Fruit fly (Drosophila melanogaster): ENCODE results near the gene PNUTS.

PNUTS gene

DNA sequence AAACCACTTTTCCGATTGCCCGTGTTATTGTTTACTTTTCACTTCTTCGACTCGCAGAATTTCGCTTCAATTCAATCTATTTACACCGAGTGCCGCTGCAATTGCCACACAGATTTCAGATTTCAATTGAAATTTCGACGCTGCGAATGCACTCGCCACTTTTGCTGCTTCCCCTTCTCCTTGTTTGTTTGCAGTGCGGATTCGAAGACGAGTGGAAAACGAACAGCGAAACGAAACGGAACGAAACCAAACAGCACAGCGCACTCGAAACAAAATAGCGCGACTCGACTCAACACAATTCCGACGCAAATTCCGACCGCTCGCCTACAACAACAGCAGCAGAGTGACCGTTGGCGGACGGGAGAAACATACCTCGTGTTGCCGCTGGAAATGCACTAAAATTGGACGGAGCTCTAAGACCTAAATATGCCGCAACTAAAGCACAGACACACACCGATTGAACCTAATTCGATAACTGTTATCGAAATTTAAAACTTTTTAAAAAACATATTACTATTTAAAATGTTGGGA lies 19.5 kb upstream of the PNUTS start, which contains the start of gene drongo (continued):
- TF ChIP-seq ab (GFP tag; optimal IDR thresholded peaks at IDR 0.05) = no peak
- no peak for TF ChIP-seq zen (tag; optimal IDR thresholded peaks at IDR 0.05)
- TF ChIP-seq sqz (GFP tag; optimal IDR thresholded peaks at IDR 0.05) = peak; percentile 39
- TF ChIP-seq Meics (GFP tag; optimal IDR thresholded peaks at IDR 0.05) = peak; percentile 11
- peak; percentile 100 for TF ChIP-seq gfzf (GFP tag; optimal IDR thresholded peaks at IDR 0.05)
- no peak for TF ChIP-seq D (optimal IDR thresholded peaks at IDR 0.05)
- no peak for TF ChIP-seq D (GFP tag; optimal IDR thresholded peaks at IDR 0.05)
- peak; percentile 47; the same call in 1 of the 2 replicates for TF ChIP-seq NFAT (GFP tag; IDR thresholded peaks at IDR 0.05)
- TF ChIP-seq sens (GFP tag) = peak; percentile 86
- no peak for TF ChIP-seq mld (GFP tag; IDR thresholded peaks at IDR 0.05; ENCODE audit: partially characterized antibody)
- peak; percentile 29 for TF ChIP-seq pb (GFP tag; optimal IDR thresholded peaks at IDR 0.05)
- TF ChIP-seq sd (tag; optimal IDR thresholded peaks at IDR 0.05) = peak; percentile 86
- peak; percentile 45 for TF ChIP-seq CTCF (GFP tag; optimal IDR thresholded peaks at IDR 0.05)
- no peak for TF ChIP-seq btn (GFP tag; optimal IDR thresholded peaks at IDR 0.05)
- no peak for TF ChIP-seq Lpt (GFP tag; optimal IDR thresholded peaks at IDR 0.05)
- no peak for TF ChIP-seq twi (tag; optimal IDR thresholded peaks at IDR 0.05)
- TF ChIP-seq odd (GFP tag; optimal IDR thresholded peaks at IDR 0.05) = peak; percentile 59
- TF ChIP-seq hb (GFP tag; IDR thresholded peaks at IDR 0.05; ENCODE audit: partially characterized antibody) = no peak
- TF ChIP-seq NfI (GFP tag; optimal IDR thresholded peaks at IDR 0.05) = peak; percentile 34
- peak; percentile 52; the same call in 1 of the 2 replicates for TF ChIP-seq Adf1 (GFP tag; IDR thresholded peaks at IDR 0.05)
- peak; percentile 64 for TF ChIP-seq Rfx (GFP tag; IDR thresholded peaks at IDR 0.05)
- TF ChIP-seq disco-r (GFP tag; optimal IDR thresholded peaks at IDR 0.05) = no peak
- TF ChIP-seq nerfin-2 (GFP tag; IDR thresholded peaks at IDR 0.05; ENCODE audit: partially characterized antibody) = no peak
- no peak; the same call in 1 of the 2 replicates for TF ChIP-seq CG6272 (GFP tag; IDR thresholded peaks at IDR 0.05)
- no peak for TF ChIP-seq usp (GFP tag; optimal IDR thresholded peaks at IDR 0.05)
- peak; percentile 97 for TF ChIP-seq CG9797 (GFP tag; optimal IDR thresholded peaks at IDR 0.05)
- TF ChIP-seq CG14710 (tag; optimal IDR thresholded peaks at IDR 0.05) = peak; percentile 51
- TF ChIP-seq Lim3 (GFP tag; IDR thresholded peaks at IDR 0.05) = no peak
- peak; percentile 41 for TF ChIP-seq wek (GFP tag; optimal IDR thresholded peaks at IDR 0.05)
- peak; percentile 54; the same call in 2 of the 3 replicates for TF ChIP-seq Aef1 (GFP tag; IDR thresholded peaks at IDR 0.05)
- peak; percentile 7 for TF ChIP-seq bcd (GFP tag; optimal IDR thresholded peaks at IDR 0.05)
- no peak for TF ChIP-seq CG18764 (GFP tag; optimal IDR thresholded peaks at IDR 0.05)
- TF ChIP-seq CG12391 (tag; optimal IDR thresholded peaks at IDR 0.05) = peak; percentile 61
- TF ChIP-seq CG1024 (GFP tag; IDR thresholded peaks at IDR 0.05) = 0 out of 2 replicates have a peak, but pooled peaks have one; percentile 6
- TF ChIP-seq ewg (GFP tag; optimal IDR thresholded peaks at IDR 0.05) = peak; percentile 15
- no peak for TF ChIP-seq CG17568 (GFP tag; optimal IDR thresholded peaks at IDR 0.05)
- TF ChIP-seq Elba2 (GFP tag; optimal IDR thresholded peaks at IDR 0.05) = no peak
- no peak for TF ChIP-seq Oaz (GFP tag; IDR thresholded peaks at IDR 0.05)
- TF ChIP-seq wdn (GFP tag; IDR thresholded peaks at IDR 0.05) = no peak
- peak; percentile 38 for TF ChIP-seq CG8290 (GFP tag; optimal IDR thresholded peaks at IDR 0.05)
- peak; percentile 47 to 85 for TF ChIP-seq CG8290 (tag; optimal IDR thresholded peaks at IDR 0.05)
- no peak for TF ChIP-seq gce (GFP tag; IDR thresholded peaks at IDR 0.05)
- peak; percentile 33 for TF ChIP-seq lilli (GFP tag; optimal IDR thresholded peaks at IDR 0.05)
- TF ChIP-seq phol (tag; optimal IDR thresholded peaks at IDR 0.05) = peak; percentile 37
- TF ChIP-seq inv (GFP tag; IDR thresholded peaks at IDR 0.05; ENCODE audit: partially characterized antibody) = peak; percentile 11; the same call in 1 of the 2 replicates
- no peak for TF ChIP-seq pnt (GFP tag; optimal IDR thresholded peaks at IDR 0.05)
- TF ChIP-seq CG10462 (GFP tag; optimal IDR thresholded peaks at IDR 0.05) = no peak
- TF ChIP-seq CG31224 (GFP tag; IDR thresholded peaks at IDR 0.05) = no peak
- TF ChIP-seq CG10147 (GFP tag; optimal IDR thresholded peaks at IDR 0.05) = no peak
- TF ChIP-seq CG18476 (GFP tag; optimal IDR thresholded peaks at IDR 0.05) = no peak
- no peak for TF ChIP-seq CG6175 (GFP tag; IDR thresholded peaks at IDR 0.05)
- TF ChIP-seq bigmax (GFP tag; optimal IDR thresholded peaks at IDR 0.05) = no peak

Measured in whole organism, embryonic.